Worm (Caenorhabditis elegans) whole organism, late embryonic: ENCODE measurements around the gene dop-4.

Experiments used
- C08G9.2 ChIP-seq: sonication (generic microtip); optimal IDR thresholded peaks from 2 replicates; lab custom pipeline; 2016; ENCODE audit warnings: mild to moderate bottlenecking, missing genetic modification characterization, moderate library complexity, missing compliant biosample characterization
- F13H6.1 ChIP-seq: sonication (generic microtip); optimal IDR thresholded peaks from 2 replicates; lab custom pipeline; 2016; ENCODE audit warnings: missing genetic modification characterization, missing compliant biosample characterization
- K02D7.2 ChIP-seq: sonication (generic microtip); optimal IDR thresholded peaks from 2 replicates; lab custom pipeline; 2017; ENCODE audit warnings: mild to moderate bottlenecking, missing genetic modification characterization, missing compliant biosample characterization
- K09A11.1 ChIP-seq: sonication (generic microtip); optimal IDR thresholded peaks from 2 replicates; lab custom pipeline; 2017; ENCODE audit warnings: antibody characterized with exemption, mild to moderate bottlenecking, missing genetic modification characterization, missing compliant biosample characterization; ENCODE audit not compliant: insufficient read depth
- ahr-1 ChIP-seq: sonication (generic microtip); optimal IDR thresholded peaks from 2 replicates; lab custom pipeline; 2016; ENCODE audit warnings: missing genetic modification characterization, missing compliant biosample characterization
- ceh-18 ChIP-seq: sonication (generic microtip); optimal IDR thresholded peaks from 2 replicates; lab custom pipeline; 2016; ENCODE audit warnings: missing genetic modification characterization, missing compliant biosample characterization
- ceh-19 ChIP-seq: fragments of 200-800 bp; sonication (Bioruptor generic); optimal IDR thresholded peaks from 2 replicates; lab custom pipeline; 2018; ENCODE audit warnings: mild to moderate bottlenecking, missing genetic modification characterization, missing compliant biosample characterization
- ceh-2 ChIP-seq: sonication (generic microtip); optimal IDR thresholded peaks from 2 replicates; lab custom pipeline; 2016; ENCODE audit warnings: missing genotype, missing genetic modification characterization, missing compliant biosample characterization
- ceh-22 ChIP-seq: sonication (generic microtip); optimal IDR thresholded peaks from 2 replicates; lab custom pipeline; 2017; ENCODE audit warnings: missing biosample characterization, missing genetic modification characterization
- ceh-24 ChIP-seq: sonication (generic microtip); optimal IDR thresholded peaks from 2 replicates; lab custom pipeline; 2016; ENCODE audit warnings: mild to moderate bottlenecking, missing genetic modification characterization, missing compliant biosample characterization
- ceh-31 ChIP-seq: sonication (generic microtip); optimal IDR thresholded peaks from 2 replicates; lab custom pipeline; 2016; ENCODE audit warnings: missing genetic modification characterization, missing compliant biosample characterization
- ceh-34 ChIP-seq: sonication (generic microtip); optimal IDR thresholded peaks from 2 replicates; lab custom pipeline; 2016; ENCODE audit warnings: mild to moderate bottlenecking, missing genetic modification characterization, missing compliant biosample characterization
- ceh-45 ChIP-seq: fragments of 200-800 bp; sonication (Bioruptor generic); IDR thresholded peaks from 2 replicates; pipeline ENCODE4 v1.3.6; 2022; ENCODE audit warnings: missing genetic modification reagents, missing genetic modification characterization, missing compliant biosample characterization
- ceh-48 ChIP-seq: sonication (generic microtip); optimal IDR thresholded peaks from 2 replicates; lab custom pipeline; 2016; ENCODE audit warnings: missing genetic modification characterization, inconsistent platforms, missing compliant biosample characterization
- che-1 ChIP-seq: sonication (generic microtip); optimal IDR thresholded peaks from 2 replicates; lab custom pipeline; 2016; ENCODE audit warnings: mild to moderate bottlenecking, missing genetic modification characterization, missing compliant biosample characterization
- dmd-4 ChIP-seq: sonication (generic microtip); optimal IDR thresholded peaks from 2 replicates; lab custom pipeline; 2016; ENCODE audit warnings: borderline replicate concordance, missing genetic modification characterization, missing compliant biosample characterization
- dve-1 ChIP-seq: sonication (generic microtip); optimal IDR thresholded peaks from 2 replicates; lab custom pipeline; 2017; ENCODE audit warnings: antibody characterized with exemption, mild to moderate bottlenecking, missing genetic modification characterization, missing compliant biosample characterization
- elt-2 ChIP-seq: sonication (generic microtip); optimal IDR thresholded peaks from 2 replicates; lab custom pipeline; 2016; ENCODE audit warnings: missing genetic modification reagents, missing genetic modification characterization, missing compliant biosample characterization
- elt-4 ChIP-seq: sonication (generic microtip); optimal IDR thresholded peaks from 2 replicates; lab custom pipeline; 2016; ENCODE audit warnings: missing genetic modification characterization, missing compliant biosample characterization
- ets-4 ChIP-seq: sonication (generic microtip); optimal IDR thresholded peaks from 2 replicates; lab custom pipeline; 2016; ENCODE audit warnings: missing genetic modification characterization, missing compliant biosample characterization
- eyg-1 ChIP-seq: sonication (generic microtip); optimal IDR thresholded peaks from 2 replicates; lab custom pipeline; 2016; ENCODE audit warnings: missing genotype, missing genetic modification characterization, missing compliant biosample characterization
- fax-1 ChIP-seq: sonication (generic microtip); optimal IDR thresholded peaks from 2 replicates; lab custom pipeline; 2016; ENCODE audit warnings: missing genotype, missing genetic modification characterization, missing compliant biosample characterization
- hlh-13 ChIP-seq: fragments of 200-800 bp; sonication (Bioruptor generic); optimal IDR thresholded peaks from 2 replicates; lab custom pipeline; 2018; ENCODE audit warnings: mild to moderate bottlenecking, missing genetic modification characterization, missing compliant biosample characterization
- hlh-15 ChIP-seq: sonication (generic microtip); optimal IDR thresholded peaks from 2 replicates; lab custom pipeline; 2016; ENCODE audit warnings: missing genetic modification characterization, missing compliant biosample characterization
- hlh-30 ChIP-seq: sonication (generic microtip); optimal IDR thresholded peaks from 2 replicates; lab custom pipeline; 2017; ENCODE audit warnings: antibody characterized with exemption, missing genetic modification characterization, missing compliant biosample characterization; ENCODE audit not compliant: insufficient read depth
- hlh-6 ChIP-seq: sonication (generic microtip); optimal IDR thresholded peaks from 2 replicates; lab custom pipeline; 2016; ENCODE audit warnings: missing genotype, missing genetic modification characterization, missing compliant biosample characterization
- hlh-8 ChIP-seq: sonication (generic microtip); optimal IDR thresholded peaks from 2 replicates; lab custom pipeline; 2016; ENCODE audit warnings: missing genotype, missing genetic modification characterization, missing compliant biosample characterization
- lim-6 ChIP-seq: sonication (generic microtip); optimal IDR thresholded peaks from 2 replicates; lab custom pipeline; 2016; ENCODE audit warnings: missing genetic modification characterization, missing compliant biosample characterization
- madf-2 ChIP-seq: sonication (generic microtip); optimal IDR thresholded peaks from 2 replicates; lab custom pipeline; 2017; ENCODE audit warnings: missing genetic modification characterization, missing compliant biosample characterization
- nfya-1 ChIP-seq: sonication (generic microtip); optimal IDR thresholded peaks from 2 replicates; lab custom pipeline; 2017; ENCODE audit warnings: missing genetic modification characterization, mild to moderate bottlenecking, missing compliant biosample characterization, antibody characterized with exemption, moderate library complexity
- pat-9 ChIP-seq: fragments of 200-800 bp; sonication (Bioruptor generic); optimal IDR thresholded peaks from 2 replicates; lab custom pipeline; 2018; ENCODE audit warnings: mild to moderate bottlenecking, missing genetic modification characterization, moderate library complexity, missing compliant biosample characterization
- pax-1 ChIP-seq: fragments of 150-350 bp; optimal IDR thresholded peaks from 2 replicates; lab custom pipeline; 2014; ENCODE audit warnings: missing biosample characterization, missing genetic modification characterization
- pha-2 ChIP-seq: sonication (generic microtip); optimal IDR thresholded peaks from 2 replicates; lab custom pipeline; 2017; ENCODE audit warnings: mild to moderate bottlenecking, missing genetic modification characterization, missing compliant biosample characterization
- pqm-1 ChIP-seq: sonication (generic microtip); optimal IDR thresholded peaks from 2 replicates; lab custom pipeline; 2016; ENCODE audit warnings: missing genetic modification characterization, missing compliant biosample characterization
- pros-1 ChIP-seq: fragments of 150-350 bp; optimal IDR thresholded peaks from 2 replicates; lab custom pipeline; 2014; ENCODE audit warnings: missing biosample characterization, missing genetic modification reagents, missing genetic modification characterization
- ref-2 ChIP-seq: sonication (generic microtip); optimal IDR thresholded peaks from 2 replicates; lab custom pipeline; 2016; ENCODE audit warnings: missing genetic modification characterization, missing compliant biosample characterization
- rnt-1 ChIP-seq: sonication (generic microtip); optimal IDR thresholded peaks from 2 replicates; lab custom pipeline; 2016; ENCODE audit warnings: missing genetic modification characterization, missing compliant biosample characterization
- sdc-2 ChIP-seq: sonication (generic microtip); optimal IDR thresholded peaks from 2 replicates; lab custom pipeline; 2016; ENCODE audit warnings: missing genotype, missing genetic modification characterization, missing compliant biosample characterization
- sox-4 ChIP-seq: sonication (generic microtip); optimal IDR thresholded peaks from 2 replicates; lab custom pipeline; 2017; ENCODE audit warnings: mild to moderate bottlenecking, missing genetic modification characterization, inconsistent platforms, missing compliant biosample characterization
- tbx-2 ChIP-seq: sonication (generic microtip); optimal IDR thresholded peaks from 2 replicates; lab custom pipeline; 2016; ENCODE audit warnings: missing genetic modification characterization, missing compliant biosample characterization
- unc-3 ChIP-seq, 2 experiments: fragments of 200-800 bp in 1 of 2; sonication (Bioruptor generic) in 1 of 2; sonication (generic microtip) in 1 of 2; conservative IDR thresholded peaks in 1 of 2; optimal IDR thresholded peaks in 1 of 2; 2 replicates each; pipeline versions ENCODE4 v1.3.6 to Lab custom; 2016 to 2022; ENCODE audit warnings: missing compliant biosample characterization in 2 of 2, missing genetic modification characterization in 2 of 2, missing genetic modification reagents in 1 of 2
- unc-42 ChIP-seq: sonication (generic microtip); optimal IDR thresholded peaks from 2 replicates; lab custom pipeline; 2016; ENCODE audit warnings: missing genotype, missing genetic modification characterization, missing compliant biosample characterization
- unc-55 ChIP-seq: sonication (generic microtip); optimal IDR thresholded peaks from 2 replicates; lab custom pipeline; 2017; ENCODE audit warnings: missing biosample characterization, missing genetic modification reagents, missing genetic modification characterization

The dop-4 gene

DNA sequence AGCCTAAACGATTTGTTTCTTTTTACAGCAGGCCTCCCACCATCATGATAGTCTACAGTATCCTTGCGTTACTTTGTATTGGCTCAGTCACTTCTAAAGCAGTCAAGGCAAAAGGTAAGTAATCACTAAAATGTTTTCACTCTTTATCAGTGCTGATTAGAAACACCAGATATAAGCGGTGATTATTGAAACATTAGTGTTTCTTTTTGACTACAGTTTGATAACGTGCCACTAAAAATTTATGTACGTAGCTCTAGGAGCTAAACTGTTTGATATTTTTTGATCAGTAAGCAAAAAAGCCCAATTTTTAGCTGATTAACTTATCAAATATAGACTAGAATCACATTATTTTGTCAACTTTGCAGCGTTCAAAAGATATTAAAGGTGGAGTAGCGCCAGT is 16.5 kb downstream of the dop-4 start:
- TF ChIP-seq ceh-2 (no peak), sox-4 (tag; lab: Kevin White, UChicago) (no peak), elt-2 (tag; lab: Kevin White, UChicago) (peak; percentile 30), ceh-45 (no peak), pqm-1 (tag; lab: Kevin White, UChicago) (no peak)

DNA sequence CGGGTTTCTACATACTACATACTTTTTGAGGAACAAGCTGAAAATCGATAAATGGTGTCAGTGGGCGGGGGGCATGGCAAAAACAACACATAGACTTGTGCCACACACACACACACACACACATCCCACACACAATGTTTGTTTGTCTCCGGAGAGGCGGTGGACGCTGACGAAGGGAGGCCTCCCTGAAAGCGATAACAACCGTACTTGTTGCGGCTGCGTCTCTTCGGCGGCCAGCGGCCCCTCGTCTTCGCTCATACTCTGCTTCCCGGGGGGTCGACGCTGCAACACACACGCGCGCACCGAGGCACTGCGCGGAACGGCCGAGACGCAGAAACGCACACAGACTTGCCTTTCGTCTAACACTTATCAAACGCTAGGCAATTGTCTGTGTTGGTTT is 24.7 kb downstream of the dop-4 start:
- TF ChIP-seq sdc-2 (tag; lab: Kevin White, UChicago) (peak; percentile 94), dmd-4 (no peak), lim-6 (tag; lab: Kevin White, UChicago) (peak; percentile 28), nfya-1 (tag; lab: Kevin White, UChicago) (peak; percentile 30), elt-4 (no peak), pat-9 (tag; lab: Kevin White, UChicago) (peak; percentile 13), C08G9.2 (tag; lab: Kevin White, UChicago) (peak; percentile 61), ceh-34 (peak; percentile 34), madf-2 (tag; lab: Kevin White, UChicago) (peak; percentile 26), K09A11.1 (no peak), fax-1 (tag; lab: Kevin White, UChicago) (peak; percentile 51), hlh-15 (tag; lab: Kevin White, UChicago) (no peak), eyg-1 (tag; lab: Kevin White, UChicago) (peak; percentile 24), pqm-1 (tag; lab: Kevin White, UChicago) (peak; percentile 70), hlh-6 (tag; lab: Kevin White, UChicago) (no peak), ceh-19 (peak; percentile 8), F13H6.1 (tag; lab: Kevin White, UChicago) (peak; percentile 61), pros-1 (tag; lab: Kevin White, UChicago) (peak; percentile 82), unc-42 (tag; lab: Kevin White, UChicago) (peak; percentile 41), K02D7.2 (tag; lab: Kevin White, UChicago) (no peak), ref-2 (tag; lab: Kevin White, UChicago) (peak; percentile 76), hlh-30 (no peak), ceh-22 (no peak), hlh-13 (GFP tag; lab: Kevin White, UChicago) (no peak), tbx-2 (tag; lab: Kevin White, UChicago) (peak; percentile 81), unc-55 (GFP tag; lab: Kevin White, UChicago) (no peak), elt-2 (tag; lab: Kevin White, UChicago) (peak; percentile 87), ceh-2 (peak; percentile 43), ceh-18 (peak; percentile 70), unc-3 (GFP tag; conservative IDR thresholded peaks at IDR 0.05; lab: Robert Waterston, UW) (no peak), unc-3 (tag; optimal IDR thresholded peaks at IDR 0.05; lab: Kevin White, UChicago) (no peak), pax-1 (tag; lab: Kevin White, UChicago) (no peak), rnt-1 (tag; lab: Kevin White, UChicago) (peak; percentile 46), ceh-24 (no peak), ceh-48 (tag; lab: Kevin White, UChicago) (peak; percentile 41), pha-2 (peak; percentile 19), che-1 (tag; lab: Kevin White, UChicago) (no peak), ets-4 (peak; percentile 36), hlh-8 (peak; percentile 9), dve-1 (tag; lab: Kevin White, UChicago) (peak; percentile 35), ceh-31 (tag; lab: Kevin White, UChicago) (peak; percentile 68), ahr-1 (tag; lab: Kevin White, UChicago) (peak; percentile 1)
